Worm (Caenorhabditis elegans) whole organism, L4 larva: ENCODE results near the gene T05A8.7.
A peak's percentile ranks its signal among the peaks of the same experiment; 100 is the strongest.

Source experiments
- D1046.2 ChIP-seq: fragments of 200-800 bp; sonication (Bioruptor generic); IDR thresholded peaks from 2 replicates; pipeline ENCODE4 v1.3.6; 2022; ENCODE audit warnings: missing genetic modification characterization, missing compliant biosample characterization
- F26F4.8 ChIP-seq: fragments of 200-800 bp; sonication (Bioruptor generic); conservative IDR thresholded peaks from 2 replicates; pipeline ENCODE4 v1.3.6; 2022; ENCODE audit warnings: missing genetic modification characterization, missing compliant biosample characterization
- F37D6.2 ChIP-seq: sonication (generic microtip); optimal IDR thresholded peaks from 2 replicates; lab custom pipeline; 2016; ENCODE audit warnings: mild to moderate bottlenecking, missing genetic modification characterization, missing compliant biosample characterization
- F44E2.7 ChIP-seq: fragments of 200-800 bp; sonication (Bioruptor generic); IDR thresholded peaks from 2 replicates; pipeline ENCODE4 v2.1.2; 2022; ENCODE audit warnings: missing genetic modification characterization, missing compliant biosample characterization
- T20F7.1 ChIP-seq: fragments of 200-800 bp; sonication (Bioruptor generic); optimal IDR thresholded peaks from 2 replicates; lab custom pipeline; 2018; ENCODE audit warnings: mild to moderate bottlenecking, missing genetic modification characterization, missing compliant biosample characterization
- Y48G9A.11 ChIP-seq: fragments of 200-800 bp; sonication (Bioruptor generic); IDR thresholded peaks from 2 replicates; pipeline ENCODE4 v1.3.6; 2022; ENCODE audit warnings: missing genetic modification reagents, missing genetic modification characterization, missing compliant biosample characterization
- Y75B8A.6 ChIP-seq: fragments of 200-800 bp; sonication (Bioruptor generic); IDR thresholded peaks from 2 replicates; pipeline ENCODE4 v1.3.6; 2022; ENCODE audit warnings: missing genetic modification reagents, missing genetic modification characterization, missing compliant biosample characterization
- ZK337.2 ChIP-seq: fragments of 200-800 bp; sonication (Bioruptor generic); IDR thresholded peaks from 2 replicates; pipeline ENCODE4 v1.3.6; 2022; ENCODE audit warnings: missing genetic modification reagents, missing genetic modification characterization, missing compliant biosample characterization
- aha-1 ChIP-seq: fragments of 150-350 bp; peaks from one replicate; lab custom pipeline; 2014; ENCODE audit warnings: missing biosample characterization, missing genetic modification characterization
- ceh-20 ChIP-seq: fragments of 200-800 bp; sonication (Bioruptor generic); IDR thresholded peaks from 2 replicates; pipeline ENCODE4 v1.3.6; 2022; ENCODE audit warnings: missing genetic modification reagents, missing genetic modification characterization, missing compliant biosample characterization
- cey-2 ChIP-seq: sonication (generic microtip); optimal IDR thresholded peaks from 3 replicates; lab custom pipeline; 2017; ENCODE audit warnings: missing genetic modification characterization, mild to moderate bottlenecking, missing compliant biosample characterization, antibody characterized with exemption, borderline replicate concordance; ENCODE audit not compliant: insufficient read depth
- ctbp-1 ChIP-seq: fragments of 200-800 bp; sonication (Bioruptor generic); IDR thresholded peaks from 2 replicates; pipeline ENCODE4 v1.3.6; 2022; ENCODE audit warnings: missing genetic modification reagents, missing genetic modification characterization, missing compliant biosample characterization
- daf-12 ChIP-seq: fragments of 150-350 bp; optimal IDR thresholded peaks from 2 replicates; lab custom pipeline; 2014; ENCODE audit warnings: missing biosample characterization, missing genetic modification reagents, missing genetic modification characterization
- daf-16 ChIP-seq, 3 experiments: sonication (generic microtip); optimal IDR thresholded peaks; 2 replicates each; lab custom pipeline; 2016 to 2017; ENCODE audit warnings: missing genetic modification characterization in 3 of 3, missing genetic modification reagents in 3 of 3, mild to moderate bottlenecking in 2 of 3, missing compliant biosample characterization in 2 of 3, missing biosample characterization in 1 of 3, moderate library complexity in 1 of 3
- daf-19 ChIP-seq: fragments of 200-800 bp; sonication (Bioruptor generic); conservative IDR thresholded peaks from 2 replicates; pipeline ENCODE4 v1.3.6; 2022; ENCODE audit warnings: missing genetic modification characterization, missing compliant biosample characterization
- daf-8 ChIP-seq: fragments of 200-800 bp; sonication (Bioruptor generic); IDR thresholded peaks from 2 replicates; pipeline ENCODE4 v1.3.6; 2022; ENCODE audit warnings: missing genetic modification characterization, missing compliant biosample characterization
- dmd-6 ChIP-seq: fragments of 200-800 bp; sonication (Bioruptor generic); IDR thresholded peaks from 2 replicates; pipeline ENCODE4 v1.3.6; 2022; ENCODE audit warnings: missing genetic modification reagents, missing genetic modification characterization, missing compliant biosample characterization
- dmd-8 ChIP-seq: fragments of 200-800 bp; sonication (Bioruptor generic); IDR thresholded peaks from 2 replicates; pipeline ENCODE4 v1.3.6; 2022; ENCODE audit warnings: missing genetic modification characterization, missing compliant biosample characterization
- dmd-9 ChIP-seq: fragments of 200-800 bp; sonication (Bioruptor generic); IDR thresholded peaks from 2 replicates; pipeline ENCODE4 v1.3.6; 2022; ENCODE audit warnings: missing genetic modification reagents, missing genetic modification characterization, missing compliant biosample characterization
- dve-1 ChIP-seq: sonication (generic microtip); optimal IDR thresholded peaks from 2 replicates; lab custom pipeline; 2017; ENCODE audit warnings: antibody characterized with exemption, mild to moderate bottlenecking, missing genetic modification characterization, missing compliant biosample characterization; ENCODE audit not compliant: insufficient read depth
- gei-8 ChIP-seq: fragments of 200-800 bp; sonication (Bioruptor generic); optimal IDR thresholded peaks from 2 replicates; lab custom pipeline; 2018; ENCODE audit warnings: mild to moderate bottlenecking, missing genetic modification characterization, missing compliant biosample characterization
- hif-1 ChIP-seq, 2 experiments: sonication (generic microtip); optimal IDR thresholded peaks; 2 replicates each; lab custom pipeline; 2016 to 2017; ENCODE audit warnings: missing compliant biosample characterization in 2 of 2, missing genetic modification characterization in 2 of 2, missing genetic modification reagents in 2 of 2, missing genotype in 2 of 2, mild to moderate bottlenecking in 1 of 2
- hlh-30 ChIP-seq: sonication (generic microtip); optimal IDR thresholded peaks from 2 replicates; lab custom pipeline; 2017; ENCODE audit warnings: antibody characterized with exemption, mild to moderate bottlenecking, missing genetic modification characterization, missing compliant biosample characterization; ENCODE audit not compliant: insufficient read depth
- hmg-1.1 ChIP-seq: fragments of 200-800 bp; sonication (Bioruptor generic); IDR thresholded peaks from 2 replicates; pipeline ENCODE4 v1.3.6; 2022; ENCODE audit warnings: missing genetic modification reagents, missing genetic modification characterization, missing compliant biosample characterization
- lim-7 ChIP-seq: fragments of 200-800 bp; sonication (Bioruptor generic); IDR thresholded peaks from 2 replicates; pipeline ENCODE4 v1.3.6; 2022; ENCODE audit warnings: missing genetic modification characterization, missing compliant biosample characterization
- lin-15B ChIP-seq: fragments of 150-350 bp; sonication (generic microtip); optimal IDR thresholded peaks from 3 replicates; lab custom pipeline; 2014; ENCODE audit warnings: missing biosample characterization, missing genetic modification characterization
- lin-29 ChIP-seq: fragments of 200-800 bp; sonication (Bioruptor generic); IDR thresholded peaks from 2 replicates; pipeline ENCODE4 v1.3.6; 2022; ENCODE audit warnings: missing genetic modification reagents, missing genetic modification characterization, missing compliant biosample characterization
- lin-38 ChIP-seq: fragments of 200-800 bp; sonication (Bioruptor generic); IDR thresholded peaks from 2 replicates; pipeline ENCODE4 v1.3.6; 2022; ENCODE audit warnings: missing genetic modification reagents, missing genetic modification characterization, missing compliant biosample characterization
- lin-39 ChIP-seq: fragments of 150-350 bp; optimal IDR thresholded peaks from 2 replicates; lab custom pipeline; 2014; ENCODE audit warnings: missing biosample characterization, missing genetic modification reagents, missing genetic modification characterization
- lir-3 ChIP-seq: sonication (generic microtip); optimal IDR thresholded peaks from 2 replicates; lab custom pipeline; 2016; ENCODE audit warnings: mild to moderate bottlenecking, missing genetic modification characterization, missing compliant biosample characterization
- lsy-2 ChIP-seq, 2 experiments: fragments of 150-350 bp in 1 of 2; sonication (generic microtip) in 1 of 2; optimal IDR thresholded peaks; 2 replicates each; lab custom pipeline; 2014 to 2017; ENCODE audit warnings: missing biosample characterization in 2 of 2, missing genetic modification characterization in 2 of 2
- madf-5 ChIP-seq, 2 experiments: fragments of 200-800 bp; sonication (Bioruptor generic); IDR thresholded peaks; 2 replicates each; pipeline ENCODE4 v1.3.6; 2022; ENCODE audit warnings: missing compliant biosample characterization in 2 of 2, missing genetic modification characterization in 2 of 2
- madf-9 ChIP-seq: fragments of 200-800 bp; sonication (Bioruptor generic); conservative IDR thresholded peaks from 2 replicates; pipeline ENCODE4 v1.3.6; 2022; ENCODE audit warnings: missing genetic modification reagents, missing genetic modification characterization, missing compliant biosample characterization
- mes-2 ChIP-seq: sonication (generic microtip); optimal IDR thresholded peaks from 2 replicates; lab custom pipeline; 2016; ENCODE audit warnings: missing genotype, mild to moderate bottlenecking, missing genetic modification characterization, missing compliant biosample characterization; ENCODE audit not compliant: poor library complexity, severe bottlenecking
- mxl-3 ChIP-seq: fragments of 200-800 bp; sonication (Bioruptor generic); optimal IDR thresholded peaks from 2 replicates; lab custom pipeline; 2018; ENCODE audit warnings: mild to moderate bottlenecking, missing genetic modification characterization, missing compliant biosample characterization
- nhr-102 ChIP-seq: sonication (generic microtip); optimal IDR thresholded peaks from 2 replicates; lab custom pipeline; 2016; ENCODE audit warnings: mild to moderate bottlenecking, missing genetic modification characterization, moderate library complexity, missing compliant biosample characterization
- nhr-111 ChIP-seq: fragments of 200-800 bp; sonication (Bioruptor generic); optimal IDR thresholded peaks from 2 replicates; lab custom pipeline; 2018; ENCODE audit warnings: mild to moderate bottlenecking, missing genetic modification characterization, missing compliant biosample characterization
- nhr-237 ChIP-seq: sonication (generic microtip); optimal IDR thresholded peaks from 2 replicates; lab custom pipeline; 2017; ENCODE audit warnings: missing biosample characterization, missing genetic modification characterization
- nhr-28 ChIP-seq: fragments of 150-350 bp; optimal IDR thresholded peaks from 2 replicates; lab custom pipeline; 2014; ENCODE audit warnings: missing biosample characterization, missing genetic modification characterization
- nhr-6 ChIP-seq: fragments of 150-350 bp; optimal IDR thresholded peaks from 2 replicates; lab custom pipeline; 2014; ENCODE audit warnings: missing biosample characterization, missing genetic modification characterization
- nhr-76 ChIP-seq: fragments of 150-350 bp; optimal IDR thresholded peaks from 2 replicates; lab custom pipeline; 2014; ENCODE audit warnings: missing biosample characterization, missing genetic modification characterization
- pha-4 ChIP-seq, 2 experiments: fragments of 150-350 bp in 1 of 2; fragments of 200-800 bp in 1 of 2; sonication (Bioruptor generic) in 1 of 2; IDR thresholded peaks in 1 of 2; optimal IDR thresholded peaks in 1 of 2; 2 replicates each; pipeline versions ENCODE4 v1.3.6 to Lab custom; 2014 to 2022; ENCODE audit warnings: missing genetic modification characterization in 2 of 2, missing genetic modification reagents in 2 of 2, missing biosample characterization in 1 of 2, missing compliant biosample characterization in 1 of 2
- php-3 ChIP-seq: fragments of 200-800 bp; sonication (Bioruptor generic); IDR thresholded peaks from 2 replicates; pipeline ENCODE4 v1.3.6; 2022; ENCODE audit warnings: missing genetic modification reagents, missing genetic modification characterization, missing compliant biosample characterization
- tra-1 ChIP-seq: fragments of 200-800 bp; sonication (Bioruptor generic); IDR thresholded peaks from 2 replicates; pipeline ENCODE4 v1.3.6; 2022; ENCODE audit warnings: missing genetic modification reagents, missing genetic modification characterization, missing compliant biosample characterization
- unc-39 ChIP-seq: sonication (generic microtip); optimal IDR thresholded peaks from 2 replicates; lab custom pipeline; 2017; ENCODE audit warnings: missing biosample characterization, missing genetic modification characterization
- unc-62 ChIP-seq, 3 experiments: fragments of 150-350 bp in 1 of 3; sonication (generic microtip); optimal IDR thresholded peaks in 2 of 3; peaks in 1 of 3; 1 replicate in 1 of 3; 2 replicates in 2 of 3; lab custom pipeline; 2014 to 2017; ENCODE audit warnings: missing biosample characterization in 3 of 3, missing genetic modification characterization in 3 of 3, missing genetic modification reagents in 3 of 3, missing genotype in 1 of 3
- zag-1 ChIP-seq: fragments of 150-350 bp; optimal IDR thresholded peaks from 2 replicates; lab custom pipeline; 2014; ENCODE audit warnings: missing biosample characterization, missing genetic modification characterization
- ztf-11 ChIP-seq: fragments of 150-350 bp; optimal IDR thresholded peaks from 2 replicates; lab custom pipeline; 2014; ENCODE audit warnings: missing biosample characterization, missing genetic modification characterization
- ztf-7 ChIP-seq: fragments of 150-350 bp; optimal IDR thresholded peaks from 2 replicates; lab custom pipeline; 2014; ENCODE audit warnings: missing biosample characterization, missing genetic modification characterization

T05A8.7 gene

DNA sequence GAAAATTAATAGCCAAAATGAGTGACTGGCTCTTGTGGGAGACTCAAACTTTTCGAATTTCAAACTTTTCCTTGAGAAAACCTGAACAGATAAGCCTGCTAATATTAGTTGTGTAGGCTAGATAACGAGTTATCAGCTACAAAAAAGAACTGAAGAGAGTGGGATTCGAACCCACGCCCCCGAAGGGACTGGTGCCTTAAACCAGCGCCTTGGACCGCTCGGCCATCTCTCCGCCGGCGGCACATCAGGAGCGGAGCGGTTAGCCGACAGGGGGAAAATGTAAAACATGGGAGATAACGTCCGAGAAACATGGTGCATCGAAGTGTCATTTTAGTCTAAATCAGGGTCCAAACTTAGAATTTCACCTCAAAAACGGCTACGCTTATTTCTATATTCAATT is 6.5 kb downstream of the T05A8.7 start (continued):
- TF ChIP-seq daf-8 = no peak
- no peak for TF ChIP-seq hlh-30 (tag; lab: Kevin White, UChicago)
- no peak for TF ChIP-seq php-3
- TF ChIP-seq gei-8 (GFP tag; lab: Kevin White, UChicago) = no peak
- TF ChIP-seq nhr-6 (tag; lab: Kevin White, UChicago) = no peak
- no peak for TF ChIP-seq madf-9 (GFP tag; lab: Robert Waterston, UW)
- peak; percentile 44; the same call in 1 of the 2 replicates for TF ChIP-seq dmd-9 (GFP tag; lab: Robert Waterston, UW)
- no peak for TF ChIP-seq unc-62 (GFP tag; optimal IDR thresholded peaks at IDR 0.05 in 1 of 2; lab: Kevin White, UChicago)
- no peak for TF ChIP-seq unc-62 (tag; optimal IDR thresholded peaks at IDR 0.05; lab: Kevin White, UChicago)
- TF ChIP-seq Y75B8A.6 (GFP tag; lab: Robert Waterston, UW) = no peak
- TF ChIP-seq nhr-237 (tag; lab: Kevin White, UChicago) = no peak
- no peak for TF ChIP-seq daf-16 (GFP tag; optimal IDR thresholded peaks at IDR 0.05; lab: Kevin White, UChicago)
- TF ChIP-seq daf-16 (tag; optimal IDR thresholded peaks at IDR 0.05; lab: Kevin White, UChicago) = peak; percentile 13
- no peak for TF ChIP-seq daf-19 (GFP tag; lab: Robert Waterston, UW)
- TF ChIP-seq lin-15B (tag; lab: Kevin White, UChicago) = no peak
- peak; percentile 63 for TF ChIP-seq lin-38
- 0 out of 2 replicates have a peak, but pooled peaks have one; percentile 44 for TF ChIP-seq tra-1 (GFP tag; lab: Robert Waterston, UW)
- TF ChIP-seq daf-12 = no peak
- no peak for TF ChIP-seq cey-2 (tag; lab: Kevin White, UChicago)
- no peak for TF ChIP-seq hif-1 (tag; optimal IDR thresholded peaks at IDR 0.05; lab: Kevin White, UChicago)
- peak; percentile 29; the same call in 1 of the 2 replicates for TF ChIP-seq dmd-6
- TF ChIP-seq nhr-111 (GFP tag; lab: Kevin White, UChicago) = no peak
- no peak for TF ChIP-seq pha-4 (GFP tag; IDR thresholded peaks at IDR 0.05; lab: Robert Waterston, UW)
- TF ChIP-seq pha-4 (tag; optimal IDR thresholded peaks at IDR 0.05; lab: Kevin White, UChicago) = no peak
- no peak for TF ChIP-seq ZK337.2 (GFP tag; lab: Robert Waterston, UW)
- TF ChIP-seq ztf-11 (tag; lab: Kevin White, UChicago) = no peak
- TF ChIP-seq lin-39 (tag; lab: Kevin White, UChicago) = no peak
- no peak for TF ChIP-seq madf-5 (GFP tag; IDR thresholded peaks at IDR 0.05; lab: Robert Waterston, UW)
- TF ChIP-seq nhr-102 (tag; lab: Kevin White, UChicago) = no peak
- no peak for TF ChIP-seq unc-39 (tag; lab: Kevin White, UChicago)
- TF ChIP-seq Y48G9A.11 (GFP tag; lab: Robert Waterston, UW) = peak; percentile 66
- TF ChIP-seq zag-1 (tag; lab: Kevin White, UChicago) = no peak
- TF ChIP-seq mxl-3 (GFP tag; lab: Kevin White, UChicago) = no peak
- no peak for TF ChIP-seq ctbp-1 (GFP tag; lab: Robert Waterston, UW)
- TF ChIP-seq lir-3 = no peak
- TF ChIP-seq lin-29 (GFP tag; lab: Robert Waterston, UW) = no peak
- no peak for TF ChIP-seq hmg-1.1 (GFP tag; lab: Robert Waterston, UW)
- TF ChIP-seq dmd-8 (GFP tag; lab: Robert Waterston, UW) = 0 out of 2 replicates have a peak, but pooled peaks have one; percentile 42
- no peak for TF ChIP-seq F37D6.2 (tag; lab: Kevin White, UChicago)
- TF ChIP-seq ceh-20 (GFP tag; lab: Robert Waterston, UW) = peak; percentile 11; the same call in 1 of the 2 replicates
- no peak for TF ChIP-seq lsy-2 (tag; optimal IDR thresholded peaks at IDR 0.05; lab: Kevin White, UChicago)
- no peak for TF ChIP-seq dve-1
- TF ChIP-seq F26F4.8 (GFP tag; lab: Robert Waterston, UW) = peak; percentile 64; the same call in 1 of the 2 replicates
- TF ChIP-seq ztf-7 (tag; lab: Kevin White, UChicago) = no peak
- no peak for TF ChIP-seq T20F7.1
- TF ChIP-seq D1046.2 (GFP tag; lab: Robert Waterston, UW) = 0 out of 2 replicates have a peak, but pooled peaks have one; percentile 19
- peak; percentile 43 for TF ChIP-seq mes-2 (tag; lab: Kevin White, UChicago)
- TF ChIP-seq lim-7 (GFP tag; lab: Robert Waterston, UW) = peak; percentile 67; the same call in 1 of the 2 replicates
- TF ChIP-seq nhr-28 (tag; lab: Kevin White, UChicago) = no peak
- TF ChIP-seq F44E2.7 (GFP tag; lab: Robert Waterston, UW) = 0 out of 2 replicates have a peak, but pooled peaks have one; percentile 71
- no peak for TF ChIP-seq nhr-76 (tag; lab: Kevin White, UChicago)
- peak; percentile 80 for TF ChIP-seq aha-1 (tag; lab: Kevin White, UChicago)
